Worm (Caenorhabditis elegans) whole organism, L4 larva: Measurements from ENCODE around the gene sre-8.
A peak's percentile ranks its signal among the peaks of the same experiment; 100 is the strongest.
"Not testable (repeated sequence)": the region's sequence is repeated elsewhere in the genome, so short reads cannot be mapped to it uniquely, and the experiment has no call there.

ENCODE experiments used
- Y105C5A.15 ChIP-seq: fragments of 200-800 bp; sonication (Bioruptor generic); IDR thresholded peaks from 2 replicates; pipeline ENCODE4 v1.3.6; 2022; ENCODE audit warnings: missing genetic modification characterization, missing compliant biosample characterization
- ama-1 ChIP-seq: fragments of 150-350 bp; optimal IDR thresholded peaks from 2 replicates; lab custom pipeline; 2014; ENCODE audit warnings: inconsistent platforms, mixed read lengths
- ceh-20 ChIP-seq: fragments of 200-800 bp; sonication (Bioruptor generic); IDR thresholded peaks from 2 replicates; pipeline ENCODE4 v1.3.6; 2022; ENCODE audit warnings: missing genetic modification reagents, missing genetic modification characterization, missing compliant biosample characterization
- jun-1 ChIP-seq: fragments of 150-350 bp; optimal IDR thresholded peaks from 2 replicates; lab custom pipeline; 2014; ENCODE audit warnings: missing biosample characterization, missing genetic modification reagents, missing genetic modification characterization
- lin-13 ChIP-seq: fragments of 150-350 bp; optimal IDR thresholded peaks from 2 replicates; lab custom pipeline; 2014; ENCODE audit warnings: missing biosample characterization, missing genetic modification reagents, missing genetic modification characterization
- pqm-1 ChIP-seq: sonication (generic microtip); optimal IDR thresholded peaks from 2 replicates; lab custom pipeline; 2017; ENCODE audit warnings: missing biosample characterization, missing genetic modification characterization
- saeg-2 ChIP-seq: fragments of 200-800 bp; sonication (Bioruptor generic); IDR thresholded peaks from 2 replicates; pipeline ENCODE4 v1.3.6; 2022; ENCODE audit warnings: missing genetic modification reagents, missing genetic modification characterization, missing compliant biosample characterization
- tra-1 ChIP-seq: fragments of 200-800 bp; sonication (Bioruptor generic); IDR thresholded peaks from 2 replicates; pipeline ENCODE4 v1.3.6; 2022; ENCODE audit warnings: missing genetic modification reagents, missing genetic modification characterization, missing compliant biosample characterization

sre-8 gene

DNA sequence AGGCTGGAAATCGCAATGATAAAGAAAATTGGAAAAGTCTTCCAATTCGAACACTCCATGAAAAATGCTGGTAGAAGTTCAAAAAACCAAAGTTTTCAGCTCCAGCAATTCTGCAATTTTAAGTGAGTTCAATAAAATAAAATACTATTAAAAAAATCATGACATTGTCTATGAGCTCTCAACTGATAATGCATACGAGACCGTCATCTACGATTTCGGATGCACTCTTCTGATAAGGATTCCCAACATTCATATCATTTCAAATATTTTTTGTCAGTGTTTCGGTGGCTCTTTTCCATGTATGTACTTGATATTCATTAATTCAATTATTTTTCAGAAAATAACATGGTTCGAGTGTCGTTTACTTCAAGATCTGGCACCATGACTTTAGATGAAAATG, 44.2 kb downstream of the sre-8 start, which contains the start of gene F14D7.6:
Gene F14D7.6 (plus strand): TSS at position 338 of the 400 bp plus-strand sequence.
- TF ChIP-seq pqm-1 (tag; lab: Kevin White, UChicago), result peak; percentile 41
- no peak for TF ChIP-seq ama-1 (lab: Kevin White, UChicago)

DNA sequence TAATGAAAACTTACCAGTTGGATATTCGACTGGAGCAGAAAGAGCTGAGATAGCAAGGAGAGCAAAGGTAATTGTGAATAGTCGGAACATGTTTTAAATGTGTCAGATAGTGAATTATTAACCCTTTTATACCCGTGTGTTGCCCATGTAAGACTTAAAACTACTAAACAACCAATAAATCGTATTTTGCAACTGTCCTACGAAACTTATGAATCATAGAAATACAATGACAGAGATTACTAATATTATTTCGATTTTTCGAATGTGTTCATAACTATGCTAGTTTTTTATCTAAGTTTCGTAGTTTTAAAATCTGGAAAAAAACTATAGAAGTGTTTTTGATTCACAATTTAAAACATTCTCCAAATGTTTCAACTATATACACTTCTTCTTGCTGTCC, 49.9 kb downstream of the sre-8 start, which contains the start of gene spig-4:
Gene spig-4 (minus strand): TSS at position 101 of the 400 bp plus-strand sequence.
- TF ChIP-seq jun-1 (tag; lab: Kevin White, UChicago); tra-1 (GFP tag; lab: Robert Waterston, UW); Y105C5A.15 (GFP tag; lab: Robert Waterston, UW): not testable (repeated sequence)

DNA sequence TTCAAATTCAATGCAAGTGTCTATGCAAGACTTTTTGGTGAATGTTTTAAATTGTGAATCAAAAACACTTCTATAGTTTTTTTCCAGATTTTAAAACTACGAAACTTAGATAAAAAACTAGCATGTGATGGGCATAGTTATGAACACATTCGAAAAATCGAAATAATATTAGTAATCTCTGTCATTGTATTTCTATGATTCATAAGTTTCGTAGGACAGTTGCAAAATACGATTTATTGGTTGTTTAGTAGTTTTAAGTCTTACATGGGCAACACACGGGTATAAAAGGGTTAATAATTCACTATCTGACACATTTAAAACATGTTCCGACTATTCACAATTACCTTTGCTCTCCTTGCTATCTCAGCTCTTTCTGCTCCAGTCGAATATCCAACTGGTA, 51.3 kb downstream of the sre-8 start, which contains the start of gene spig-5:
Gene spig-5 (plus strand): TSS at position 301 of the 400 bp plus-strand sequence.
- TF ChIP-seq lin-13 (GFP tag; lab: Kevin White, UChicago); ceh-20 (GFP tag; lab: Robert Waterston, UW); saeg-2 (GFP tag; lab: Robert Waterston, UW): not testable (repeated sequence)
